Worm (Caenorhabditis elegans) whole organism, midembryonic: ENCODE measurements around the gene C14C10.5.

Experiments used
- T22C8.4 ChIP-seq: fragments of 200-800 bp; sonication (Bioruptor generic); IDR thresholded peaks from 2 replicates; pipeline ENCODE4 v1.3.6; 2022; ENCODE audit warnings: missing genetic modification characterization, missing compliant biosample characterization
- cog-1 ChIP-seq: sonication (generic microtip); optimal IDR thresholded peaks from 2 replicates; lab custom pipeline; 2016; ENCODE audit warnings: missing genetic modification characterization, missing compliant biosample characterization
- flt-1 ChIP-seq: fragments of 200-800 bp; sonication (Bioruptor generic); IDR thresholded peaks from 2 replicates; pipeline ENCODE4 v1.3.6; 2022; ENCODE audit warnings: missing genetic modification characterization, missing compliant biosample characterization
- klf-2 ChIP-seq: fragments of 200-800 bp; sonication (Bioruptor generic); conservative IDR thresholded peaks from 2 replicates; pipeline ENCODE4 v1.3.6; 2022; ENCODE audit warnings: missing genetic modification reagents, missing genetic modification characterization, missing compliant biosample characterization
- med-1 ChIP-seq: sonication (generic microtip); optimal IDR thresholded peaks from 2 replicates; lab custom pipeline; 2017; ENCODE audit warnings: missing genetic modification characterization, mild to moderate bottlenecking, missing compliant biosample characterization, antibody characterized with exemption, missing genetic modification reagents; ENCODE audit not compliant: insufficient read depth
- ref-1 ChIP-seq: fragments of 200-800 bp; sonication (Bioruptor generic); conservative IDR thresholded peaks from 2 replicates; pipeline ENCODE4 v1.3.6; 2022; ENCODE audit warnings: missing genetic modification reagents, missing genetic modification characterization, missing compliant biosample characterization
- tab-1 ChIP-seq: fragments of 200-800 bp; sonication (Bioruptor generic); IDR thresholded peaks from 2 replicates; pipeline ENCODE4 v1.3.6; 2022; ENCODE audit warnings: missing genetic modification characterization, missing compliant biosample characterization
- ztf-23 ChIP-seq: fragments of 200-800 bp; sonication (Bioruptor generic); IDR thresholded peaks from 2 replicates; pipeline ENCODE4 v1.3.6; 2022; ENCODE audit warnings: missing genetic modification reagents, missing genetic modification characterization, missing compliant biosample characterization
- ztf-29 ChIP-seq: fragments of 200-800 bp; sonication (Bioruptor generic); IDR thresholded peaks from 2 replicates; pipeline ENCODE4 v1.3.6; 2022; ENCODE audit warnings: missing genetic modification reagents, missing genetic modification characterization, missing compliant biosample characterization

Gene C14C10.5

DNA sequence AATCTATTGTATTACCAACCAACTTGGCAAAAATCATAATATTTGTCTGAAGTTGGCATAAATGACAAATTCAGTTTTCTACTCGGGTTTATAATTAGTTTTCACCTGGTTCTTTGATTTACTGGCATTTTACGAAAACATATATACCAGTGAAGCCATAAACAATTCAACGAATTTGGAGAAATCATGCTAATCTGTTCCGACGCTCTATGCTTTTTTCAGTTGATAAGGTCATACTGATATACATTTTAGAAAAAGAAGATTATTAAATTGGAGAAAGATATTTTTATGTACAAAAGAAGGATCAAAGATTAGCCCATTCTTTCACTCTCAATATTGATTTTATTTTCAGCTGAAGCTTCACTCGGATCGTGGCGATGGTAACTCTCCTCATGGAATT, 13.2 kb upstream of the C14C10.5 start:
- TF ChIP-seq ztf-23 (GFP tag; lab: Robert Waterston, UW): no peak
- no peak for TF ChIP-seq tab-1 (GFP tag; lab: Robert Waterston, UW)

DNA sequence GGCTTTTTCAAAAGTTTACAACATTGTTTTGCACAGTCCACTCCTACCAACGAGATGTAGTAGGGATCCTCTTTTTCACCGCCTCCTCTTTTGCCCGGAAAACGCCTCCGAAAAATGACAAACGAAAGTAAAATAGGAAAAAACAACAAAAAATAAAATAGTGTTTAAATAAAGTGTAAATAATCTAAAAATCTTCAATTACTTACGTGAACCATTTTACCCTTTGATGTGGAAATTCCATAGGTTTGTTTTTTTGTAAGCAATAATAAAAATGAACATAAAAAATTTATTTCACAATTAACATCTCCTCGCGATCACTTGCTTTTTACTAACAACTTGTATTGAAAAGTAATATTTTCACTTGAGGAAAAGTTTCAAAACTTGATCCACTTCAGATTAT, 12.0 kb upstream of the C14C10.5 start, which contains the start of gene C14C10.1:
Gene C14C10.1 (plus strand): TSS at position 301 of the 400 bp plus-strand sequence.
- TF ChIP-seq T22C8.4 (no peak), ztf-23 (GFP tag; lab: Robert Waterston, UW) (no peak), klf-2 (GFP tag; lab: Robert Waterston, UW) (no peak), ztf-29 (no peak)

DNA sequence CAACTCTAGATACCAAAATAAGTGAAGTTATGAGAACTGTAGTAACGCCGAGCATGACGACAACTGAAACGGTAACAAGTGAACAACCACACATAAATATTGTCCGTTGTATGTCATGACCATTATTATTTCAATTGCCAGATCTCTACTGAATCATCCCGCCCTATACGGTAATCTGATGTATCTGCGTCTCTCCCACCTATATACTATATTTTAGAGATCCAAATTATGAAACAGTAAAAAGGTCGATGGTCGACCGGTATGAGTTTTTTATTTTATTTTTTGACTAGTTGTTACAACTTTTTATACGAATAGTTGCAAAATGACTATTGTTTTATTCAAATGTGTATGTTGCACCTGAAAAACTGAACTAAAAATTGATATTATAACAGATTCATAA, 9.4 kb upstream of the C14C10.5 start, which contains the start of gene ttr-43:
Gene ttr-43 (minus strand): TSS at position 101 of the 400 bp plus-strand sequence.
- TF ChIP-seq ref-1 (no peak), tab-1 (GFP tag; lab: Robert Waterston, UW) (no peak), T22C8.4 (no peak), flt-1 (GFP tag; lab: Robert Waterston, UW) (no peak), ztf-29 (no peak), klf-2 (GFP tag; lab: Robert Waterston, UW) (no peak), ztf-23 (GFP tag; lab: Robert Waterston, UW) (no peak), cog-1 (tag; lab: Kevin White, UChicago) (no peak), med-1 (GFP tag; lab: Kevin White, UChicago) (no peak)

DNA sequence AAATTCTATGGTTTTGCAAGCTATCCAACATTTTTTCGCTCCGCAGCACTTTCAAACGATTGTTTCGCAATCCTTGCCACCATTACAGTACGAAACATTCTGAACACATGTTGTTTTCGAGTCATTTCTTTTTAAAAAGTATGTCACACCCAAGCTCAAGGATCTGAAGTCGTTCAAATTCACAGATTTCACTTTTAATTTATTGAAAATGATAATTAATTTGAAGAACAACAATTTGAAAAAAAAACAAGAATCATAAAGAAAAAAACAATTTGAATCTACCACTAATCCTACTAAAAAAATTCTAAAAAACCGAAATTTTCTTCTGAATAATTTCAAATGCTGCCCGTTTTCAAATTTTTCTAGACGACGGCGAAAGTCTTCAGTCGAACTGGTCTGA, 7.6 kb upstream of the C14C10.5 start, which contains the start of gene C14C10.2:
Gene C14C10.2 (minus strand): TSS at position 101 of the 400 bp plus-strand sequence.
- no peak for TF ChIP-seq flt-1 (GFP tag; lab: Robert Waterston, UW)
- no peak for TF ChIP-seq cog-1 (tag; lab: Kevin White, UChicago)
- TF ChIP-seq ztf-23 (GFP tag; lab: Robert Waterston, UW): no peak
- no peak for TF ChIP-seq med-1 (GFP tag; lab: Kevin White, UChicago)
- TF ChIP-seq T22C8.4: no peak

DNA sequence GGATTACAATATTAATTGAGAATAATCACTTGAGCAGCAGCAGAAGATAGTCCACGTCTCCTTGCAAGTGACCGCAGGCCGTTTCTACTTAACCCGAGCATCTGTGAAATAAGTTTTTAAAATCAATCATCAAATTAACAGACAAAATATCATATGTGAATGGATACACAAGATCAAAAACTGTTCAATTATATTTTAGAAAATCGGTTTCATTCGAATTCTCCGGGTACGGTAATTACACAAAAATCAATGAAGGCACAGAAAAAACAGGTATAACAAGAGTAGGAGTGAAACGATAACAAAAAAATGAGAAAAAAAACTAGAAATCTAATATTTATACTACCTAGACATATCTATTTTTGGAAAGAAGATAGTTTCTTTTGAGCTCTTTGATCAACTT, 3.8 kb upstream of the C14C10.5 start, which contains the start of gene mma-1:
Gene mma-1 (minus strand): TSS at position 101 of the 400 bp plus-strand sequence.
- TF ChIP-seq ztf-29: no peak
- TF ChIP-seq flt-1 (GFP tag; lab: Robert Waterston, UW): no peak
- TF ChIP-seq T22C8.4: no peak
- TF ChIP-seq med-1 (GFP tag; lab: Kevin White, UChicago): no peak

DNA sequence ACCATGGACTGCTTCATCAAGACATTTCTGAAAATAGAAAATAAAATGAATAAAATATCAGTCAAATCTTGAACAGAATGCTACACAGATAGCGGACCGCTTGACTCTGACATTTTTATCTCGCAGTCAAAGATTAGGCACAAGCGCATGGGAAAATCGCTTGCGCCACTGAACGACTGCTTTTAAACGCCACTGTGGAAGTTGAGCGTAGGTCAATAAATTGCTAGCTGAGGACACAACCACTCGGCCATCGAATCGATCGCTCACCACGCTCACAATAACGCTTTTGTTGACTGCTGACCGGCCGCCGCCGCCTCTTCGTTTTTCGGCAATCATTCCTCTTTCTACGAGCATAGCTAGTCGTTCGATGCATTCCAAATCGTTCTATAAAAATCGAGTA, 3.2 kb upstream of the C14C10.5 start:
- TF ChIP-seq T22C8.4: peak; percentile 69; the same call in 1 of the 2 replicates
- peak; percentile 82 for TF ChIP-seq ztf-29
- peak; percentile 78 for TF ChIP-seq ztf-23 (GFP tag; lab: Robert Waterston, UW)
- TF ChIP-seq ref-1: peak; percentile 48; the same call in 1 of the 2 replicates
- peak; percentile 80; the same call in 1 of the 2 replicates for TF ChIP-seq tab-1 (GFP tag; lab: Robert Waterston, UW)
- TF ChIP-seq cog-1 (tag; lab: Kevin White, UChicago): peak; percentile 58
- peak; percentile 15 for TF ChIP-seq med-1 (GFP tag; lab: Kevin White, UChicago)
- peak; percentile 87 for TF ChIP-seq flt-1 (GFP tag; lab: Robert Waterston, UW)
- TF ChIP-seq klf-2 (GFP tag; lab: Robert Waterston, UW): 0 out of 2 replicates have a peak, but pooled peaks have one; percentile 49

DNA sequence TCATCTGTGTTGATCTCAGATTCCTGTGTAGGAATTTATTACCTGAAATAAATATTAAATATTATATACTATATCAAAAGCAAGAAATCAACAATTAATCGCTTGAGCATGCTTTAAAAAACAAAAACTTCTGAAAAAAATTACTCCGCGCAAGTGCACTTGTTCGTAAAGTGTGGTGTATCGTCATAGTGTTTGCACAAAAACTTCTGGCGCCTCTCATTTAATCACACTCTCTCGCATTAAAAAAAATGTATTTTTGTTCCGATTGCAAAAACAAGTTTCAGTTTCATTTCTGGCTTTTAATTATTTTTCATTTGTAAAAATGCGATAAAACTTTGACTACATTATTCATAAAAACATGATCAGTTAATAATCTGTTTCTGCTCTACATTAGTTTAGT, 882 bp upstream of the C14C10.5 start, which contains the start of the genes C14C10.10 and ril-2:
Gene C14C10.10 (minus strand): TSS at position 19 of the 400 bp plus-strand sequence.
Gene ril-2 (minus strand): TSS at position 48 of the 400 bp plus-strand sequence.
- TF ChIP-seq ref-1 (no peak), tab-1 (GFP tag; lab: Robert Waterston, UW) (no peak), T22C8.4 (no peak), ztf-29 (no peak), klf-2 (GFP tag; lab: Robert Waterston, UW) (no peak), ztf-23 (GFP tag; lab: Robert Waterston, UW) (no peak), med-1 (GFP tag; lab: Kevin White, UChicago) (no peak), flt-1 (GFP tag; lab: Robert Waterston, UW) (no peak), cog-1 (tag; lab: Kevin White, UChicago) (no peak)

DNA sequence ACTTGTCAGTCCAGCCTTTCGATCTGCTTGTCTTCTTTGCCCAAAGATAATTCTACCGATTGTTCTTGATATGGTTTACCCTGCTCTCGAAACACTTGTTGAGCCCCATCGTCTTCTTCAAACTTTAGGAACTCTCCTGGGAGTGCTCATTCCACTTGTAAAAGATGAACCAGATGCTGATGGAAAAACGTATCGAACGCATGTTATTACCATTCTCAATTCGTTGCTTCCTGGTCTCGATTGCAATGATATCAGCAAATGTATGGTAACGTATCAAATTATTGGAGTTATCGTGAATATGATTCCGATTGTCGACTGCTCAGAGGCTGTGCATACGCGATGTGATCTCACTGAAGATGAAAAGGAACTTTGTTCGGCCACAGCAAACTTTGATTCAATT, 1.8 kb downstream of the C14C10.5 start:
- TF ChIP-seq tab-1 (GFP tag; lab: Robert Waterston, UW) (no peak), ztf-29 (no peak), cog-1 (tag; lab: Kevin White, UChicago) (no peak), ref-1 (no peak), klf-2 (GFP tag; lab: Robert Waterston, UW) (no peak), T22C8.4 (no peak), med-1 (GFP tag; lab: Kevin White, UChicago) (no peak), flt-1 (GFP tag; lab: Robert Waterston, UW) (no peak), ztf-23 (GFP tag; lab: Robert Waterston, UW) (no peak)

DNA sequence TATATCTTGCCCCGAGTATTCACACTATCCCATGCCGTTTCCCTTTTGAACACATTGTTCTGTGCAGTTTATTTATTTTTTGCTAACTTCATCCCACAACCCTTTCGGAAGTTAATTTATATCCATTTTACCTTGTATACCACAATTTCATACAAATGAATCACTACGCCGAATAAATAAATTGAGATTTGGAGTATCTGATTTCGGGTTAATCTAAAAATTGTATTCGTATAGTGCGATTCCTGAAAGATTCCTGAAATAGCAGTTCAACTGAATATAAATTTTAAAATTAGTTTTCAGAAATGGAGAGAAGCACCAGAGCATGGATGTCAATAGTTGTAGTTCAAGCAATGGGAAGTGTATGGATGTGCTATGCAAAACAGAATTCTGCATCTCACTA, 7.1 kb downstream of the C14C10.5 start, which contains the start of gene erg-28:
Gene erg-28 (plus strand): TSS at position 301 of the 400 bp plus-strand sequence.
- TF ChIP-seq T22C8.4 (no peak), ref-1 (no peak), ztf-23 (GFP tag; lab: Robert Waterston, UW) (no peak)

DNA sequence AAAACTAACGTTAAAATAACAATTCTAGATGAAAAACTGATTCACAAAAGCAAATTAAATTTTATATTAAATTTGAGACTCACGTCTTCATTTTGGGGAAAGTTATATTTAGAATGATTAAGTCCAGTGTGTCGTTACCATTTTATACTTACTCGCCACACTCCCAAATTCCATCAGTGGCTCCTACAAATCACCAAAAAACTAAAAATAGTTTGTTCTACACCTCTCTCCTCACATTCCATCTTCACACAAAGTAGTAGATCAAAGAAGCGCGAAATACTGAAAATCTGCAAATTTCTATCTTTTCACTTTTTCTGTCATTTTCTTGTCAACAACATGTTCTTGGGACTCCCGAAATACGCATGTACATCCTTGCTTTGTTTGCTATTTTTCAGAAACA, 8.9 kb downstream of the C14C10.5 start, which contains the start of gene ZC116.5:
Gene ZC116.5 (minus strand): TSS at position 101 of the 400 bp plus-strand sequence.
- no peak for TF ChIP-seq tab-1 (GFP tag; lab: Robert Waterston, UW)
- no peak for TF ChIP-seq ref-1
- TF ChIP-seq ztf-29: no peak
- TF ChIP-seq cog-1 (tag; lab: Kevin White, UChicago): no peak
- TF ChIP-seq ztf-23 (GFP tag; lab: Robert Waterston, UW): no peak
- no peak for TF ChIP-seq klf-2 (GFP tag; lab: Robert Waterston, UW)
- TF ChIP-seq med-1 (GFP tag; lab: Kevin White, UChicago): no peak
- TF ChIP-seq T22C8.4: no peak
- TF ChIP-seq flt-1 (GFP tag; lab: Robert Waterston, UW): no peak
